Worm (Caenorhabditis elegans) whole organism, young adult: ENCODE results near the gene rab-3.

Experiments used
- B0336.3 ChIP-seq: fragments of 200-800 bp; sonication (Bioruptor generic); IDR thresholded peaks from 2 replicates; pipeline ENCODE4 v1.3.6; 2022; ENCODE audit warnings: missing genetic modification characterization, missing compliant biosample characterization
- C06A6.2 ChIP-seq: fragments of 200-800 bp; sonication (Bioruptor generic); conservative IDR thresholded peaks from 2 replicates; pipeline ENCODE4 v1.3.6; 2022; ENCODE audit warnings: missing genetic modification characterization, missing compliant biosample characterization
- F22D6.2 ChIP-seq: sonication (generic microtip); optimal IDR thresholded peaks from 2 replicates; lab custom pipeline; 2016; ENCODE audit warnings: mild to moderate bottlenecking, missing genetic modification characterization, missing compliant biosample characterization
- F33H1.4 ChIP-seq: fragments of 200-800 bp; sonication (Bioruptor generic); IDR thresholded peaks from 2 replicates; pipeline ENCODE4 v1.3.6; 2022; ENCODE audit warnings: missing genetic modification reagents, missing genetic modification characterization, missing compliant biosample characterization
- F49E8.2 ChIP-seq: sonication (generic microtip); optimal IDR thresholded peaks from 3 replicates; lab custom pipeline; 2017; ENCODE audit warnings: missing genetic modification characterization, mild to moderate bottlenecking, missing compliant biosample characterization, antibody characterized with exemption, moderate library complexity; ENCODE audit not compliant: insufficient read depth
- F55B11.4 ChIP-seq: sonication (generic microtip); optimal IDR thresholded peaks from 2 replicates; lab custom pipeline; 2016; ENCODE audit warnings: missing compliant biosample characterization, missing genetic modification characterization, borderline replicate concordance; ENCODE audit not compliant: insufficient read depth
- F57C9.4 ChIP-seq: sonication (generic microtip); optimal IDR thresholded peaks from 2 replicates; lab custom pipeline; 2017; ENCODE audit warnings: mild to moderate bottlenecking, missing genetic modification characterization, missing compliant biosample characterization
- K12H6.12 ChIP-seq: fragments of 200-800 bp; sonication (Bioruptor generic); optimal IDR thresholded peaks from 2 replicates; lab custom pipeline; 2018; ENCODE audit warnings: mild to moderate bottlenecking, missing genetic modification characterization, missing compliant biosample characterization
- Y53G8AR.9 ChIP-seq: fragments of 200-800 bp; sonication (Bioruptor generic); conservative IDR thresholded peaks from 2 replicates; pipeline ENCODE4 v1.3.6; 2022; ENCODE audit warnings: missing genetic modification reagents, missing genetic modification characterization, missing compliant biosample characterization
- Y56A3A.18 ChIP-seq: fragments of 200-800 bp; sonication (Bioruptor generic); IDR thresholded peaks from 2 replicates; pipeline ENCODE4 v1.3.6; 2022; ENCODE audit warnings: missing genetic modification reagents, missing genetic modification characterization, missing compliant biosample characterization
- Y79H2A.3 ChIP-seq: fragments of 200-800 bp; sonication (Bioruptor generic); conservative IDR thresholded peaks from 2 replicates; pipeline ENCODE4 v1.3.6; 2022; ENCODE audit warnings: missing genetic modification reagents, missing genetic modification characterization, missing compliant biosample characterization
- athp-1 ChIP-seq: sonication (generic microtip); optimal IDR thresholded peaks from 2 replicates; lab custom pipeline; 2017; ENCODE audit warnings: mild to moderate bottlenecking, missing genetic modification characterization, missing compliant biosample characterization
- attf-3 ChIP-seq: fragments of 200-800 bp; sonication (Bioruptor generic); conservative IDR thresholded peaks from 2 replicates; pipeline ENCODE4 v1.3.6; 2022; ENCODE audit warnings: missing genetic modification reagents, missing genetic modification characterization, missing compliant biosample characterization
- attf-6 ChIP-seq: fragments of 200-800 bp; sonication (Bioruptor generic); IDR thresholded peaks from 2 replicates; pipeline ENCODE4 v1.3.6; 2022; ENCODE audit warnings: missing genetic modification reagents, missing genetic modification characterization, missing compliant biosample characterization
- ceh-58 ChIP-seq: fragments of 200-800 bp; sonication (Bioruptor generic); IDR thresholded peaks from 2 replicates; pipeline ENCODE4 v1.3.6; 2022; ENCODE audit warnings: missing genetic modification characterization, missing compliant biosample characterization
- dpl-1 ChIP-seq: fragments of 150-350 bp; optimal IDR thresholded peaks from 2 replicates; lab custom pipeline; 2014; ENCODE audit warnings: missing biosample characterization, missing genetic modification reagents, missing genetic modification characterization
- egl-18 ChIP-seq: fragments of 200-800 bp; sonication (Bioruptor generic); IDR thresholded peaks from 2 replicates; pipeline ENCODE4 v1.3.6; 2022; ENCODE audit warnings: missing genetic modification reagents, missing genetic modification characterization, missing compliant biosample characterization
- ekl-4 ChIP-seq: fragments of 200-800 bp; sonication (Bioruptor generic); IDR thresholded peaks from 2 replicates; pipeline ENCODE4 v1.3.6; 2022; ENCODE audit warnings: missing genetic modification reagents, missing genetic modification characterization, missing compliant biosample characterization
- ets-4 ChIP-seq: fragments of 200-800 bp; sonication (Bioruptor generic); optimal IDR thresholded peaks from 2 replicates; lab custom pipeline; 2018; ENCODE audit warnings: mild to moderate bottlenecking, missing genetic modification characterization, missing compliant biosample characterization
- gei-17 ChIP-seq: fragments of 200-800 bp; sonication (Bioruptor generic); optimal IDR thresholded peaks from 2 replicates; lab custom pipeline; 2018; ENCODE audit warnings: mild to moderate bottlenecking, missing genetic modification characterization, missing compliant biosample characterization
- him-1 ChIP-seq: sonication (generic microtip); optimal IDR thresholded peaks from 2 replicates; lab custom pipeline; 2016; ENCODE audit warnings: missing genotype, missing genetic modification reagents, missing genetic modification characterization, missing compliant biosample characterization
- hlh-26 ChIP-seq: fragments of 200-800 bp; sonication (Bioruptor generic); conservative IDR thresholded peaks from 2 replicates; pipeline ENCODE4 v1.3.6; 2022; ENCODE audit warnings: missing genetic modification reagents, missing genetic modification characterization, missing compliant biosample characterization
- hmg-1.2 ChIP-seq: fragments of 200-800 bp; sonication (Bioruptor generic); IDR thresholded peaks from 2 replicates; pipeline ENCODE4 v1.3.6; 2022; ENCODE audit warnings: missing genetic modification reagents, missing genetic modification characterization, missing compliant biosample characterization
- hsf-1 ChIP-seq: fragments of 200-800 bp; sonication (Bioruptor generic); IDR thresholded peaks from 2 replicates; pipeline ENCODE4 v1.3.6; 2022; ENCODE audit warnings: missing genetic modification reagents, missing genetic modification characterization, missing compliant biosample characterization
- lag-1 ChIP-seq: fragments of 200-800 bp; sonication (Bioruptor generic); IDR thresholded peaks from 2 replicates; pipeline ENCODE4 v1.3.6; 2022; ENCODE audit warnings: missing genetic modification reagents, missing genetic modification characterization, missing compliant biosample characterization
- let-526 ChIP-seq: fragments of 200-800 bp; sonication (Bioruptor generic); IDR thresholded peaks from 2 replicates; pipeline ENCODE4 v1.3.6; 2022; ENCODE audit warnings: missing genetic modification reagents, missing genetic modification characterization, missing compliant biosample characterization
- let-607 ChIP-seq, 2 experiments: fragments of 200-800 bp in 1 of 2; sonication (Bioruptor generic) in 1 of 2; sonication (generic microtip) in 1 of 2; optimal IDR thresholded peaks; 2 replicates each; lab custom pipeline; 2016 to 2018; ENCODE audit warnings: mild to moderate bottlenecking in 2 of 2, missing compliant biosample characterization in 2 of 2, missing genetic modification characterization in 2 of 2, moderate library complexity in 2 of 2, missing genotype in 1 of 2
- lin-26 ChIP-seq: fragments of 200-800 bp; sonication (Bioruptor generic); IDR thresholded peaks from 2 replicates; pipeline ENCODE4 v1.3.6; 2022; ENCODE audit warnings: missing genetic modification reagents, missing genetic modification characterization, missing compliant biosample characterization
- lin-54 ChIP-seq: fragments of 200-800 bp; sonication (Bioruptor generic); optimal IDR thresholded peaks from 2 replicates; lab custom pipeline; 2018; ENCODE audit warnings: mild to moderate bottlenecking, missing genetic modification characterization, missing compliant biosample characterization
- lsy-27 ChIP-seq: sonication (generic microtip); optimal IDR thresholded peaks from 2 replicates; lab custom pipeline; 2017; ENCODE audit warnings: missing genetic modification characterization, mild to moderate bottlenecking, missing compliant biosample characterization, antibody characterized with exemption, missing genotype, borderline replicate concordance; ENCODE audit not compliant: insufficient read depth
- madf-10 ChIP-seq: sonication (generic microtip); optimal IDR thresholded peaks from 2 replicates; lab custom pipeline; 2016; ENCODE audit warnings: mild to moderate bottlenecking, missing genetic modification characterization, missing compliant biosample characterization
- madf-3 ChIP-seq: fragments of 200-800 bp; sonication (Bioruptor generic); IDR thresholded peaks from 2 replicates; pipeline ENCODE4 v1.3.6; 2022; ENCODE audit warnings: missing genetic modification reagents, missing genetic modification characterization, missing compliant biosample characterization
- mcd-1 ChIP-seq: fragments of 200-800 bp; sonication (Bioruptor generic); IDR thresholded peaks from 2 replicates; pipeline ENCODE4 v1.3.6; 2022; ENCODE audit warnings: missing genetic modification reagents, missing genetic modification characterization, missing compliant biosample characterization
- mel-28 ChIP-seq: sonication (generic microtip); optimal IDR thresholded peaks from 2 replicates; lab custom pipeline; 2016; ENCODE audit warnings: borderline replicate concordance, mild to moderate bottlenecking, missing genetic modification characterization, missing compliant biosample characterization
- mxl-1 ChIP-seq: sonication (generic microtip); optimal IDR thresholded peaks from 2 replicates; lab custom pipeline; 2016; ENCODE audit warnings: missing genetic modification characterization, missing compliant biosample characterization
- nhr-120 ChIP-seq: fragments of 200-800 bp; sonication (Bioruptor generic); IDR thresholded peaks from 2 replicates; pipeline ENCODE4 v1.3.6; 2022; ENCODE audit warnings: missing genetic modification characterization, missing compliant biosample characterization
- nhr-27 ChIP-seq: fragments of 200-800 bp; sonication (Bioruptor generic); optimal IDR thresholded peaks from 2 replicates; lab custom pipeline; 2018; ENCODE audit warnings: mild to moderate bottlenecking, missing genetic modification characterization, moderate library complexity, missing compliant biosample characterization
- nhr-80 ChIP-seq: sonication (generic microtip); optimal IDR thresholded peaks from 2 replicates; lab custom pipeline; 2016; ENCODE audit warnings: missing genetic modification characterization, missing compliant biosample characterization
- rcor-1 ChIP-seq: fragments of 200-800 bp; sonication (Bioruptor generic); IDR thresholded peaks from 2 replicates; pipeline ENCODE4 v1.3.6; 2022; ENCODE audit warnings: missing genetic modification reagents, missing genetic modification characterization, missing compliant biosample characterization
- rec-8 ChIP-seq, 2 experiments: sonication (generic microtip); optimal IDR thresholded peaks; 2 replicates each; lab custom pipeline; 2016; ENCODE audit warnings: mild to moderate bottlenecking in 2 of 2, missing genetic modification characterization in 2 of 2, missing genetic modification reagents in 2 of 2, missing genotype in 2 of 2, missing biosample characterization in 1 of 2, missing compliant biosample characterization in 1 of 2, moderate library complexity in 1 of 2
- sea-2 ChIP-seq: fragments of 200-800 bp; sonication (Bioruptor generic); IDR thresholded peaks from 2 replicates; pipeline ENCODE4 v1.3.6; 2022; ENCODE audit warnings: missing genetic modification characterization, missing compliant biosample characterization
- snpc-1.3 ChIP-seq: sonication (generic microtip); optimal IDR thresholded peaks from 2 replicates; lab custom pipeline; 2017; ENCODE audit warnings: missing genetic modification characterization, mild to moderate bottlenecking, missing compliant biosample characterization, antibody characterized with exemption, moderate library complexity, missing genotype, missing genetic modification reagents; ENCODE audit not compliant: insufficient read depth
- snpc-4 ChIP-seq, 5 experiments: fragments of 150-350 bp in 1 of 5; sonication (generic microtip) in 4 of 5; optimal IDR thresholded peaks; 2 replicates each; lab custom pipeline; 2014 to 2018; ENCODE audit warnings: missing genetic modification characterization in 5 of 5, missing biosample characterization in 3 of 5, antibody characterized with exemption in 2 of 5, mild to moderate bottlenecking in 2 of 5, missing compliant biosample characterization in 2 of 5, missing genotype in 2 of 5, moderate library complexity in 2 of 5, missing genetic modification reagents in 1 of 5
- unc-130 ChIP-seq: sonication (generic microtip); optimal IDR thresholded peaks from 2 replicates; lab custom pipeline; 2016; ENCODE audit warnings: missing genetic modification reagents, missing genetic modification characterization, missing compliant biosample characterization
- ztf-22 ChIP-seq: fragments of 200-800 bp; sonication (Bioruptor generic); optimal IDR thresholded peaks from 2 replicates; lab custom pipeline; 2018; ENCODE audit warnings: mild to moderate bottlenecking, missing genetic modification characterization, moderate library complexity, missing compliant biosample characterization
- ztf-25 ChIP-seq: fragments of 200-800 bp; sonication (Bioruptor generic); IDR thresholded peaks from 2 replicates; pipeline ENCODE4 v1.3.6; 2022; ENCODE audit warnings: missing genetic modification reagents, missing genetic modification characterization, missing compliant biosample characterization
- ztf-6 ChIP-seq: fragments of 200-800 bp; sonication (Bioruptor generic); IDR thresholded peaks from 2 replicates; pipeline ENCODE4 v1.3.6; 2022; ENCODE audit warnings: missing genetic modification reagents, missing genetic modification characterization, missing compliant biosample characterization

rab-3 gene

ce11 chrII:5701485-5701884 lies 26.2 kb downstream of the rab-3 start (continued):
- TF ChIP-seq F22D6.2 (tag; lab: Kevin White, UChicago) = no peak
- no peak for TF ChIP-seq attf-3 (GFP tag; lab: Robert Waterston, UW)
- TF ChIP-seq gei-17 (GFP tag; lab: Kevin White, UChicago) = no peak
- TF ChIP-seq hlh-26 = no peak
- TF ChIP-seq mel-28 (tag; lab: Kevin White, UChicago) = no peak
- peak; percentile 87 for TF ChIP-seq hmg-1.2
- TF ChIP-seq him-1 (tag; lab: Kevin White, UChicago) = peak; percentile 88
- TF ChIP-seq F57C9.4 (tag; lab: Kevin White, UChicago) = no peak
- TF ChIP-seq let-607 (tag; optimal IDR thresholded peaks at IDR 0.05; lab: Kevin White, UChicago) = no peak
- TF ChIP-seq lag-1 (GFP tag; lab: Robert Waterston, UW) = no peak
- peak; percentile 72; the same call in 1 of the 2 replicates for TF ChIP-seq Y53G8AR.9
- no peak for TF ChIP-seq ztf-22 (GFP tag; lab: Kevin White, UChicago)
- TF ChIP-seq snpc-1.3 (tag; lab: Kevin White, UChicago) = peak; percentile 78
- TF ChIP-seq hsf-1 = 0 out of 2 replicates have a peak, but pooled peaks have one; percentile 20
- TF ChIP-seq lsy-27 (tag; lab: Kevin White, UChicago) = peak; percentile 88
- TF ChIP-seq sea-2 (GFP tag; lab: Robert Waterston, UW) = no peak
- no peak for TF ChIP-seq ets-4
- TF ChIP-seq ceh-58 (GFP tag; lab: Robert Waterston, UW) = no peak
- TF ChIP-seq nhr-80 (tag; lab: Kevin White, UChicago) = peak; percentile 3
- TF ChIP-seq madf-3 (GFP tag; lab: Robert Waterston, UW) = 0 out of 2 replicates have a peak, but pooled peaks have one; percentile 13
- no peak for TF ChIP-seq let-526 (GFP tag; lab: Robert Waterston, UW)
- TF ChIP-seq madf-10 = no peak
- TF ChIP-seq ztf-25 (GFP tag; lab: Robert Waterston, UW) = no peak
- peak; percentile 89; the same call in 1 of the 2 replicates for TF ChIP-seq attf-6 (GFP tag; lab: Robert Waterston, UW)
- TF ChIP-seq athp-1 (tag; lab: Kevin White, UChicago) = no peak
- peak; percentile 47; the same call in 1 of the 2 replicates for TF ChIP-seq ekl-4 (GFP tag; lab: Robert Waterston, UW)
- no peak for TF ChIP-seq dpl-1
- TF ChIP-seq lin-26 (GFP tag; lab: Robert Waterston, UW) = no peak
- TF ChIP-seq rcor-1 = peak; percentile 48; the same call in 1 of the 2 replicates
- TF ChIP-seq C06A6.2 (GFP tag; lab: Robert Waterston, UW) = no peak
- TF ChIP-seq F55B11.4 (tag; lab: Kevin White, UChicago) = no peak
- no peak for TF ChIP-seq unc-130 (GFP tag; lab: Kevin White, UChicago)
- TF ChIP-seq B0336.3 (GFP tag; lab: Robert Waterston, UW) = peak; percentile 60; the same call in 1 of the 2 replicates
- TF ChIP-seq nhr-27 (tag; lab: Kevin White, UChicago) = no peak
- TF ChIP-seq rec-8 (tag; optimal IDR thresholded peaks at IDR 0.05; lab: Kevin White, UChicago) = peak in 1 of 2 experiments; percentile 3
- TF ChIP-seq mxl-1 (tag; lab: Kevin White, UChicago) = no peak
- peak; percentile 62 for TF ChIP-seq Y56A3A.18
- TF ChIP-seq ztf-6 (GFP tag; lab: Robert Waterston, UW) = no peak
- TF ChIP-seq F33H1.4 (GFP tag; lab: Robert Waterston, UW) = peak; percentile 49; the same call in 1 of the 2 replicates
- peak; percentile 77 for TF ChIP-seq mcd-1 (GFP tag; lab: Robert Waterston, UW)
- no peak for TF ChIP-seq egl-18 (GFP tag; lab: Robert Waterston, UW)
- no peak for TF ChIP-seq nhr-120 (GFP tag; lab: Robert Waterston, UW)
- no peak for TF ChIP-seq Y79H2A.3 (GFP tag; lab: Robert Waterston, UW)
- TF ChIP-seq F49E8.2 = peak; percentile 64
- TF ChIP-seq snpc-4 (GFP tag; optimal IDR thresholded peaks at IDR 0.05; lab: Kevin White, UChicago) = peak; percentile 97
- TF ChIP-seq snpc-4 (tag; optimal IDR thresholded peaks at IDR 0.05; lab: Kevin White, UChicago) = peak; percentile 98 to 99 (median 98)
- no peak for TF ChIP-seq K12H6.12 (tag; lab: Kevin White, UChicago)
- TF ChIP-seq lin-54 = peak; percentile 23
